Worm (Caenorhabditis elegans) whole organism, late embryonic: ENCODE measurements around the gene lgc-40.

Source experiments
- elt-4 ChIP-seq: sonication (generic microtip); optimal IDR thresholded peaks from 2 replicates; lab custom pipeline; 2016; ENCODE audit warnings: missing genetic modification characterization, missing compliant biosample characterization
- fkh-6 ChIP-seq: sonication (generic microtip); optimal IDR thresholded peaks from 2 replicates; lab custom pipeline; 2016; ENCODE audit warnings: missing genetic modification characterization, missing compliant biosample characterization
- unc-86 ChIP-seq: sonication (generic microtip); optimal IDR thresholded peaks from 2 replicates; lab custom pipeline; 2016; ENCODE audit warnings: missing genetic modification characterization, missing compliant biosample characterization

ce11 chrX:2380818-2381217 lies 20.9 kb downstream of the lgc-40 start:
- no peak for TF ChIP-seq elt-4 (tag; lab: Kevin White, UChicago)
- no peak for TF ChIP-seq fkh-6 (tag; lab: Kevin White, UChicago)
- TF ChIP-seq unc-86 = no peak
